Worm (Caenorhabditis elegans) whole organism, L3 larva: ENCODE measurements around the gene hic-1.

ENCODE experiments used
- R02D3.7 ChIP-seq: fragments of 150-350 bp; optimal IDR thresholded peaks from 2 replicates; lab custom pipeline; 2014; ENCODE audit warnings: missing biosample characterization, missing genetic modification characterization
- ZK546.5 ChIP-seq: sonication (generic microtip); optimal IDR thresholded peaks from 2 replicates; lab custom pipeline; 2017; ENCODE audit warnings: missing biosample characterization, missing genetic modification characterization
- aly-2 ChIP-seq: fragments of 150-350 bp; optimal IDR thresholded peaks from 2 replicates; lab custom pipeline; 2014; ENCODE audit warnings: missing biosample characterization, missing genetic modification characterization
- ama-1 ChIP-seq: fragments of 150-350 bp; optimal IDR thresholded peaks from 2 replicates; lab custom pipeline; 2018
- ceh-82 ChIP-seq: fragments of 150-350 bp; optimal IDR thresholded peaks from 2 replicates; lab custom pipeline; 2014; ENCODE audit warnings: missing biosample characterization, missing genetic modification characterization
- ceh-9 ChIP-seq: sonication (generic microtip); optimal IDR thresholded peaks from 2 replicates; lab custom pipeline; 2018; ENCODE audit warnings: missing biosample characterization, missing genetic modification characterization
- daf-12 ChIP-seq: fragments of 150-350 bp; optimal IDR thresholded peaks from 2 replicates; lab custom pipeline; 2014; ENCODE audit warnings: missing biosample characterization, missing genetic modification reagents, missing genetic modification characterization
- egl-27 ChIP-seq: sonication (generic microtip); optimal IDR thresholded peaks from 4 replicates; lab custom pipeline; 2017; ENCODE audit warnings: missing biosample characterization, missing genetic modification reagents, missing genetic modification characterization
- egl-5 ChIP-seq: fragments of 150-350 bp; optimal IDR thresholded peaks from 2 replicates; lab custom pipeline; 2017; ENCODE audit warnings: missing biosample characterization, missing genetic modification reagents, missing genetic modification characterization, inconsistent platforms
- elt-1 ChIP-seq: fragments of 150-350 bp; optimal IDR thresholded peaks from 2 replicates; lab custom pipeline; 2014; ENCODE audit warnings: missing biosample characterization, missing genetic modification characterization
- elt-2 ChIP-seq: sonication (generic microtip); optimal IDR thresholded peaks from 2 replicates; lab custom pipeline; 2016; ENCODE audit warnings: missing genetic modification reagents, mild to moderate bottlenecking, missing genetic modification characterization, missing compliant biosample characterization
- elt-3 ChIP-seq, 3 experiments: fragments of 150-350 bp in 1 of 3; sonication (generic microtip) in 2 of 3; optimal IDR thresholded peaks; 2 replicates in 2 of 3; 4 replicates in 1 of 3; lab custom pipeline; 2014 to 2017; ENCODE audit warnings: missing biosample characterization in 3 of 3, missing genetic modification characterization in 3 of 3
- fkh-2 ChIP-seq: fragments of 150-350 bp; optimal IDR thresholded peaks from 2 replicates; lab custom pipeline; 2014; ENCODE audit warnings: missing biosample characterization, missing genetic modification reagents, missing genetic modification characterization
- hmg-11 ChIP-seq: sonication (generic microtip); optimal IDR thresholded peaks from 2 replicates; lab custom pipeline; 2016; ENCODE audit warnings: missing genetic modification characterization, missing compliant biosample characterization
- jun-1 ChIP-seq: fragments of 150-350 bp; optimal IDR thresholded peaks from 2 replicates; lab custom pipeline; 2014; ENCODE audit warnings: missing biosample characterization, missing genetic modification reagents, missing genetic modification characterization
- lin-39 ChIP-seq: fragments of 150-350 bp; optimal IDR thresholded peaks from 2 replicates; lab custom pipeline; 2018; ENCODE audit warnings: missing biosample characterization, missing genetic modification reagents, missing genetic modification characterization
- mml-1 ChIP-seq: fragments of 150-350 bp; sonication (generic microtip); optimal IDR thresholded peaks from 3 replicates; lab custom pipeline; 2014; ENCODE audit warnings: missing biosample characterization, missing genetic modification characterization
- nhr-11 ChIP-seq: fragments of 150-350 bp; optimal IDR thresholded peaks from 2 replicates; lab custom pipeline; 2014; ENCODE audit warnings: missing biosample characterization, missing genetic modification characterization
- nhr-12 ChIP-seq: fragments of 150-350 bp; optimal IDR thresholded peaks from 2 replicates; lab custom pipeline; 2014; ENCODE audit warnings: missing biosample characterization, missing genetic modification characterization
- nhr-237 ChIP-seq: fragments of 150-350 bp; optimal IDR thresholded peaks from 2 replicates; lab custom pipeline; 2014; ENCODE audit warnings: missing biosample characterization, missing genetic modification characterization
- nhr-25 ChIP-seq: sonication (generic microtip); optimal IDR thresholded peaks from 2 replicates; lab custom pipeline; 2017; ENCODE audit warnings: missing biosample characterization, missing genetic modification characterization
- nhr-28 ChIP-seq: fragments of 150-350 bp; optimal IDR thresholded peaks from 2 replicates; lab custom pipeline; 2014; ENCODE audit warnings: missing biosample characterization, missing genetic modification characterization
- nhr-43 ChIP-seq: sonication (generic microtip); optimal IDR thresholded peaks from 2 replicates; lab custom pipeline; 2016; ENCODE audit warnings: mild to moderate bottlenecking, missing genetic modification characterization, missing compliant biosample characterization; ENCODE audit not compliant: poor library complexity, severe bottlenecking
- nhr-76 ChIP-seq: fragments of 150-350 bp; sonication (generic microtip); optimal IDR thresholded peaks from 5 replicates; lab custom pipeline; 2014; ENCODE audit warnings: missing biosample characterization, missing genetic modification characterization
- nhr-77 ChIP-seq: fragments of 150-350 bp; optimal IDR thresholded peaks from 2 replicates; lab custom pipeline; 2014; ENCODE audit warnings: missing biosample characterization, missing genetic modification characterization
- pha-4 ChIP-seq: fragments of 150-350 bp; optimal IDR thresholded peaks from 2 replicates; lab custom pipeline; 2014; ENCODE audit warnings: missing biosample characterization, missing genetic modification reagents, missing genetic modification characterization
- pqm-1 ChIP-seq: fragments of 150-350 bp; optimal IDR thresholded peaks from 2 replicates; lab custom pipeline; 2017; ENCODE audit warnings: missing biosample characterization, missing genetic modification characterization, inconsistent platforms
- sea-2 ChIP-seq: fragments of 150-350 bp; sonication (generic microtip); optimal IDR thresholded peaks from 4 replicates; lab custom pipeline; 2014; ENCODE audit warnings: missing biosample characterization, missing genetic modification reagents, missing genetic modification characterization
- skn-1 ChIP-seq: fragments of 150-350 bp; optimal IDR thresholded peaks from 2 replicates; lab custom pipeline; 2014; ENCODE audit warnings: missing biosample characterization, missing genetic modification characterization
- snpc-4 ChIP-seq: fragments of 150-350 bp; optimal IDR thresholded peaks from 2 replicates; lab custom pipeline; 2014; ENCODE audit warnings: missing biosample characterization, missing genetic modification characterization
- tbx-2 ChIP-seq: sonication (generic microtip); optimal IDR thresholded peaks from 2 replicates; lab custom pipeline; 2016; ENCODE audit warnings: mild to moderate bottlenecking, missing genetic modification characterization, missing compliant biosample characterization
- unc-39 ChIP-seq: sonication (generic microtip); optimal IDR thresholded peaks from 4 replicates; lab custom pipeline; 2017; ENCODE audit warnings: missing biosample characterization, missing genetic modification characterization
- unc-62 ChIP-seq: fragments of 150-350 bp; sonication (generic microtip); optimal IDR thresholded peaks from 4 replicates; lab custom pipeline; 2014; ENCODE audit warnings: missing biosample characterization, missing genetic modification reagents, missing genetic modification characterization
- ztf-11 ChIP-seq: fragments of 150-350 bp; optimal IDR thresholded peaks from 2 replicates; lab custom pipeline; 2014; ENCODE audit warnings: missing biosample characterization, missing genetic modification characterization
- ztf-4 ChIP-seq: fragments of 150-350 bp; optimal IDR thresholded peaks from 2 replicates; lab custom pipeline; 2014; ENCODE audit warnings: missing biosample characterization, missing genetic modification characterization

hic-1 gene

ce11 chrX:6588495-6588894, 10.1 kb downstream of the hic-1 start, which contains the start of gene fbxl-4:
Gene fbxl-4 (plus strand): TSS chrX:6588795.
- no peak for TF ChIP-seq daf-12 (tag; lab: Kevin White, UChicago)

- TF ChIP-seq unc-39 (no peak), ZK546.5 (tag; lab: Kevin White, UChicago) (no peak), nhr-11 (tag; lab: Kevin White, UChicago) (no peak), snpc-4 (tag; lab: Kevin White, UChicago) (no peak), egl-27 (tag; lab: Kevin White, UChicago) (no peak), ceh-9 (tag; lab: Kevin White, UChicago) (no peak), elt-3 (tag; optimal IDR thresholded peaks at IDR 0.05; lab: Kevin White, UChicago) (no peak), egl-5 (tag; lab: Kevin White, UChicago) (no peak), nhr-25 (no peak), nhr-12 (tag; lab: Kevin White, UChicago) (no peak)
- TF ChIP-seq, all 47 proteins: peak for 0
These were observed 15.2 kb downstream of the hic-1 start for ce11 chrX:6583385-6583784.

ce11 chrX:6575992-6576391, 22.6 kb downstream of the hic-1 start:
- TF ChIP-seq lin-39 (tag; lab: Kevin White, UChicago) = peak; percentile 31
- no peak for TF ChIP-seq jun-1 (tag; lab: Kevin White, UChicago)

- no peak for TF ChIP-seq nhr-28 (tag; lab: Kevin White, UChicago)
- TF ChIP-seq unc-39 = no peak
- no peak for TF ChIP-seq nhr-77 (tag; lab: Kevin White, UChicago)
- TF ChIP-seq nhr-12 (tag; lab: Kevin White, UChicago) = no peak
- no peak for TF ChIP-seq elt-1
- no peak for TF ChIP-seq ceh-82 (tag; lab: Kevin White, UChicago)
These were observed 25.6 kb downstream of the hic-1 start for ce11 chrX:6572987-6573386.

ce11 chrX:6569624-6570023, 29.0 kb downstream of the hic-1 start, which contains the start of gene dop-3:
Gene dop-3 (minus strand): TSS chrX:6569724.
- TF ChIP-seq nhr-12 (tag; lab: Kevin White, UChicago) = no peak
- TF ChIP-seq unc-62 (GFP tag; lab: Kevin White, UChicago) = no peak
- TF ChIP-seq elt-1 = no peak
- TF ChIP-seq egl-27 (tag; lab: Kevin White, UChicago) = no peak
- TF ChIP-seq fkh-2 = no peak

- no peak for TF ChIP-seq egl-5 (tag; lab: Kevin White, UChicago)
- TF ChIP-seq nhr-43 (tag; lab: Kevin White, UChicago) = no peak
- TF ChIP-seq pqm-1 = no peak
- no peak for TF ChIP-seq mml-1 (tag; lab: Kevin White, UChicago)
- TF ChIP-seq elt-2 (tag; lab: Kevin White, UChicago) = no peak
- TF ChIP-seq nhr-12 (tag; lab: Kevin White, UChicago) = no peak
- TF ChIP-seq ztf-4 (tag; lab: Kevin White, UChicago) = no peak
- no peak for TF ChIP-seq nhr-76 (tag; lab: Kevin White, UChicago)
- TF ChIP-seq jun-1 (tag; lab: Kevin White, UChicago) = no peak
- TF ChIP-seq pha-4 (tag; lab: Kevin White, UChicago) = no peak
- TF ChIP-seq hmg-11 (tag; lab: Kevin White, UChicago) = no peak
- TF ChIP-seq sea-2 (GFP tag; lab: Kevin White, UChicago) = no peak
These were observed 36.2 kb downstream of the hic-1 start, which contains the start of gene aaim-1 for ce11 chrX:6562378-6562856. Gene aaim-1 (minus strand): TSS chrX:6562428.

ce11 chrX:6560495-6560894, 38.1 kb downstream of the hic-1 start:
- TF ChIP-seq aly-2 (tag; lab: Kevin White, UChicago) (no peak), snpc-4 (tag; lab: Kevin White, UChicago) (no peak), ceh-82 (tag; lab: Kevin White, UChicago) (no peak), hmg-11 (tag; lab: Kevin White, UChicago) (no peak), R02D3.7 (tag; lab: Kevin White, UChicago) (no peak), ztf-11 (tag; lab: Kevin White, UChicago) (no peak), ama-1 (lab: Kevin White, UChicago) (no peak), mml-1 (tag; lab: Kevin White, UChicago) (no peak), tbx-2 (tag; lab: Kevin White, UChicago) (no peak), ceh-9 (tag; lab: Kevin White, UChicago) (no peak), fkh-2 (no peak), jun-1 (tag; lab: Kevin White, UChicago) (no peak), skn-1 (tag; lab: Kevin White, UChicago) (no peak), ztf-4 (tag; lab: Kevin White, UChicago) (no peak), nhr-237 (tag; lab: Kevin White, UChicago) (no peak), pqm-1 (no peak), nhr-25 (no peak)
